Fruit fly (Drosophila melanogaster) whole organism, embryonic: ENCODE measurements around the gene CG2147.

Experiments
- Aef1 ChIP-seq: fragments of 200-800 bp; sonication (Bioruptor generic); IDR thresholded peaks from 3 replicates; pipeline ENCODE4 v1.3.6; 2022; ENCODE audit warnings: missing biosample characterization, missing genetic modification characterization
- Atf3 ChIP-seq: fragments of 200-800 bp; sonication (Bioruptor generic); optimal IDR thresholded peaks from 3 replicates; lab custom pipeline; 2016; ENCODE audit warnings: missing biosample characterization, missing genetic modification characterization
- CG10431 ChIP-seq: fragments of 200-800 bp; sonication (Bioruptor generic); optimal IDR thresholded peaks from 3 replicates; lab custom pipeline; 2018; ENCODE audit warnings: missing biosample characterization, mild to moderate bottlenecking, missing genetic modification characterization
- CG13296 ChIP-seq: fragments of 200-800 bp; sonication (Bioruptor generic); optimal IDR thresholded peaks from 3 replicates; lab custom pipeline; 2018; ENCODE audit warnings: missing biosample characterization, mild to moderate bottlenecking, missing genetic modification characterization
- CG13894 ChIP-seq: fragments of 200-800 bp; sonication (Bioruptor generic); optimal IDR thresholded peaks from 3 replicates; lab custom pipeline; 2018; ENCODE audit warnings: missing biosample characterization, mild to moderate bottlenecking, missing genetic modification characterization, moderate library complexity
- CG1529 ChIP-seq: fragments of 200-800 bp; sonication (Bioruptor generic); optimal IDR thresholded peaks from 3 replicates; lab custom pipeline; 2018; ENCODE audit warnings: missing biosample characterization, missing genetic modification characterization
- CG15514 ChIP-seq: fragments of 200-800 bp; sonication (Bioruptor generic); optimal IDR thresholded peaks from 3 replicates; lab custom pipeline; 2017; ENCODE audit warnings: missing biosample characterization, missing genetic modification characterization, mild to moderate bottlenecking, moderate library complexity, missing genetic modification reagents
- CG17186 ChIP-seq: fragments of 200-800 bp; sonication (Bioruptor generic); optimal IDR thresholded peaks from 3 replicates; lab custom pipeline; 2017; ENCODE audit warnings: missing biosample characterization, missing genetic modification reagents, missing genetic modification characterization
- CG17361 ChIP-seq: fragments of 200-800 bp; sonication (Bioruptor generic); IDR thresholded peaks from 3 replicates; pipeline ENCODE4 v1.3.6; 2022; ENCODE audit warnings: missing biosample characterization, missing genetic modification characterization
- CG17802 ChIP-seq: fragments of 200-800 bp; sonication (Bioruptor generic); optimal IDR thresholded peaks from 2 replicates; lab custom pipeline; 2018; ENCODE audit warnings: missing biosample characterization, mild to moderate bottlenecking, missing genetic modification characterization, moderate library complexity
- CG17912 ChIP-seq: fragments of 200-800 bp; sonication (Bioruptor generic); optimal IDR thresholded peaks from 2 replicates; lab custom pipeline; 2018; ENCODE audit warnings: missing biosample characterization, mild to moderate bottlenecking, missing genetic modification characterization
- CG18619 ChIP-seq: fragments of 200-800 bp; sonication (Bioruptor generic); optimal IDR thresholded peaks from 3 replicates; lab custom pipeline; 2017; ENCODE audit warnings: missing biosample characterization, mild to moderate bottlenecking, missing genetic modification characterization
- CG18764 ChIP-seq: fragments of 200-800 bp; sonication (Bioruptor generic); optimal IDR thresholded peaks from 3 replicates; lab custom pipeline; 2016; ENCODE audit warnings: missing biosample characterization, missing genetic modification characterization
- CG2129 ChIP-seq: fragments of 200-800 bp; sonication (Bioruptor generic); IDR thresholded peaks from 2 replicates; pipeline ENCODE4 v1.3.6; 2022; ENCODE audit warnings: missing biosample characterization, missing genetic modification characterization; ENCODE audit not compliant: partially characterized antibody
- CG30431 ChIP-seq: fragments of 200-800 bp; sonication (Bioruptor generic); optimal IDR thresholded peaks from 2 replicates; lab custom pipeline; 2017; ENCODE audit warnings: missing biosample characterization, missing genetic modification characterization
- CG4328 ChIP-seq: fragments of 200-800 bp; sonication (Bioruptor generic); optimal IDR thresholded peaks from 3 replicates; lab custom pipeline; 2017; ENCODE audit warnings: missing biosample characterization, missing genetic modification reagents, missing genetic modification characterization
- CG4820 ChIP-seq: fragments of 200-800 bp; sonication (Bioruptor generic); optimal IDR thresholded peaks from 3 replicates; lab custom pipeline; 2016; ENCODE audit warnings: missing biosample characterization, missing genetic modification characterization
- CG6689 ChIP-seq: fragments of 200-800 bp; sonication (Bioruptor generic); IDR thresholded peaks from 2 replicates; pipeline ENCODE4 v1.3.6; 2022; ENCODE audit warnings: missing biosample characterization, missing genetic modification characterization
- CG7556 ChIP-seq: fragments of 200-800 bp; sonication (Bioruptor generic); optimal IDR thresholded peaks from 2 replicates; lab custom pipeline; 2017; ENCODE audit warnings: missing biosample characterization, mild to moderate bottlenecking, missing genetic modification characterization
- CG7745 ChIP-seq: fragments of 200-800 bp; sonication (Bioruptor generic); optimal IDR thresholded peaks from 2 replicates; lab custom pipeline; 2018; ENCODE audit warnings: missing biosample characterization, mild to moderate bottlenecking, missing genetic modification characterization, moderate library complexity
- CG7963 ChIP-seq: fragments of 200-800 bp; sonication (Bioruptor generic); IDR thresholded peaks from 3 replicates; pipeline ENCODE4 v1.3.6; 2022; ENCODE audit warnings: missing biosample characterization, missing genetic modification characterization; ENCODE audit not compliant: partially characterized antibody
- Dfd ChIP-seq, 2 experiments: fragments of >200 bp; optimal IDR thresholded peaks; 2 replicates each; lab custom pipeline; 2017; ENCODE audit warnings: missing biosample characterization in 2 of 2, missing genetic modification characterization in 2 of 2
- Dip3 ChIP-seq: fragments of 200-800 bp; sonication (Bioruptor generic); optimal IDR thresholded peaks from 3 replicates; lab custom pipeline; 2016; ENCODE audit warnings: missing biosample characterization, missing genetic modification characterization
- Elba2 ChIP-seq: fragments of 200-800 bp; sonication (Bioruptor generic); optimal IDR thresholded peaks from 3 replicates; lab custom pipeline; 2016; ENCODE audit warnings: missing biosample characterization, missing genetic modification characterization
- Ets65A ChIP-seq: fragments of 200-800 bp; sonication (Bioruptor generic); peaks from one replicate; lab custom pipeline; 2016; ENCODE audit warnings: missing biosample characterization, missing genetic modification characterization
- Hr51 ChIP-seq, 2 experiments: fragments of 200-800 bp; sonication (Bioruptor generic); optimal IDR thresholded peaks; 2 replicates in 1 of 2; 3 replicates in 1 of 2; lab custom pipeline; 2016 to 2018; ENCODE audit warnings: missing biosample characterization in 2 of 2, missing genetic modification characterization in 2 of 2, mild to moderate bottlenecking in 1 of 2, moderate library complexity in 1 of 2
- Hsf ChIP-seq: fragments of 200-800 bp; sonication (Bioruptor generic); optimal IDR thresholded peaks from 3 replicates; lab custom pipeline; 2016; ENCODE audit warnings: missing biosample characterization, missing genetic modification characterization
- Neu2 ChIP-seq: fragments of 200-800 bp; sonication (Bioruptor generic); optimal IDR thresholded peaks from 3 replicates; lab custom pipeline; 2016; ENCODE audit warnings: missing biosample characterization, missing genetic modification characterization, borderline replicate concordance
- bbx ChIP-seq: fragments of 200-800 bp; sonication (Bioruptor generic); IDR thresholded peaks from 2 replicates; pipeline ENCODE4 v1.3.6; 2022; ENCODE audit warnings: missing biosample characterization, missing genetic modification characterization; ENCODE audit not compliant: partially characterized antibody
- btn ChIP-seq: fragments of 200-800 bp; sonication (Bioruptor generic); optimal IDR thresholded peaks from 2 replicates; lab custom pipeline; 2016; ENCODE audit warnings: missing biosample characterization, missing genetic modification characterization
- chn ChIP-seq: fragments of 200-800 bp; sonication (Bioruptor generic); optimal IDR thresholded peaks from 2 replicates; lab custom pipeline; 2016; ENCODE audit warnings: missing biosample characterization, missing genetic modification characterization
- crc ChIP-seq: fragments of 200-800 bp; sonication (Bioruptor generic); optimal IDR thresholded peaks from 2 replicates; lab custom pipeline; 2016; ENCODE audit warnings: missing biosample characterization, missing genetic modification characterization
- crol ChIP-seq: fragments of 200-800 bp; sonication (Bioruptor generic); IDR thresholded peaks from 2 replicates; pipeline ENCODE4 v1.3.6; 2022; ENCODE audit warnings: missing biosample characterization, missing genetic modification characterization
- ems ChIP-seq: fragments of 200-800 bp; sonication (Bioruptor generic); optimal IDR thresholded peaks from 3 replicates; lab custom pipeline; 2016; ENCODE audit warnings: missing biosample characterization, missing genetic modification characterization
- fd64A ChIP-seq: fragments of 200-800 bp; sonication (Bioruptor generic); optimal IDR thresholded peaks from 3 replicates; lab custom pipeline; 2018; ENCODE audit warnings: missing biosample characterization, mild to moderate bottlenecking, missing genetic modification characterization
- fu2 ChIP-seq: fragments of 200-800 bp; sonication (Bioruptor generic); optimal IDR thresholded peaks from 2 replicates; lab custom pipeline; 2016; ENCODE audit warnings: missing biosample characterization, missing genetic modification characterization
- ham ChIP-seq: fragments of 200-800 bp; sonication (Bioruptor generic); IDR thresholded peaks from 2 replicates; pipeline ENCODE4 v1.3.6; 2022; ENCODE audit warnings: missing biosample characterization, missing genetic modification characterization
- jing ChIP-seq: fragments of 200-800 bp; sonication (Bioruptor generic); optimal IDR thresholded peaks from 2 replicates; lab custom pipeline; 2018; ENCODE audit warnings: missing biosample characterization, mild to moderate bottlenecking, missing genetic modification characterization
- klu ChIP-seq: fragments of 200-800 bp; sonication (Bioruptor generic); IDR thresholded peaks from 2 replicates; pipeline ENCODE4 v1.3.6; 2022; ENCODE audit warnings: missing biosample characterization, missing genetic modification characterization
- luna ChIP-seq: fragments of 200-800 bp; sonication (Bioruptor generic); optimal IDR thresholded peaks from 2 replicates; lab custom pipeline; 2016; ENCODE audit warnings: missing biosample characterization, missing genetic modification characterization
- mld ChIP-seq: fragments of 200-800 bp; sonication (Bioruptor generic); IDR thresholded peaks from 3 replicates; pipeline ENCODE4 v1.3.6; 2022; ENCODE audit warnings: missing biosample characterization, missing genetic modification characterization; ENCODE audit not compliant: partially characterized antibody
- oc ChIP-seq: fragments of 200-800 bp; sonication (Bioruptor generic); optimal IDR thresholded peaks from 2 replicates; lab custom pipeline; 2018; ENCODE audit warnings: missing biosample characterization, mild to moderate bottlenecking, missing genetic modification characterization, moderate library complexity
- pb ChIP-seq: fragments of 200-800 bp; sonication (Bioruptor generic); optimal IDR thresholded peaks from 3 replicates; lab custom pipeline; 2016; ENCODE audit warnings: missing biosample characterization, missing genetic modification characterization
- pho ChIP-seq: fragments of 200-800 bp; sonication (Bioruptor generic); optimal IDR thresholded peaks from 2 replicates; lab custom pipeline; 2016; ENCODE audit warnings: missing biosample characterization, missing genetic modification characterization
- repo ChIP-seq: fragments of 200-800 bp; sonication (Bioruptor generic); optimal IDR thresholded peaks from 2 replicates; lab custom pipeline; 2016; ENCODE audit warnings: missing biosample characterization, missing genetic modification characterization
- stc ChIP-seq: fragments of 200-800 bp; sonication (Bioruptor generic); IDR thresholded peaks from 2 replicates; pipeline ENCODE4 v1.3.6; 2022; ENCODE audit warnings: missing biosample characterization, missing genetic modification characterization
- tgo ChIP-seq: fragments of 200-800 bp; sonication (Bioruptor generic); IDR thresholded peaks from 3 replicates; pipeline ENCODE4 v1.3.6; 2022; ENCODE audit warnings: missing biosample characterization, missing genetic modification characterization
- ttk ChIP-seq: fragments of 200-800 bp; sonication (Bioruptor generic); IDR thresholded peaks from 2 replicates; pipeline ENCODE4 v2.1.2; 2022; ENCODE audit warnings: missing biosample characterization, missing genetic modification characterization
- wdn ChIP-seq: fragments of 200-800 bp; sonication (Bioruptor generic); IDR thresholded peaks from 2 replicates; pipeline ENCODE4 v1.3.6; 2022; ENCODE audit warnings: missing biosample characterization, missing genetic modification characterization
- zfh1 ChIP-seq: fragments of 200-800 bp; sonication (Bioruptor generic); IDR thresholded peaks from 3 replicates; pipeline ENCODE4 v1.3.6; 2022; ENCODE audit warnings: missing biosample characterization, missing genetic modification characterization

Gene CG2147

DNA sequence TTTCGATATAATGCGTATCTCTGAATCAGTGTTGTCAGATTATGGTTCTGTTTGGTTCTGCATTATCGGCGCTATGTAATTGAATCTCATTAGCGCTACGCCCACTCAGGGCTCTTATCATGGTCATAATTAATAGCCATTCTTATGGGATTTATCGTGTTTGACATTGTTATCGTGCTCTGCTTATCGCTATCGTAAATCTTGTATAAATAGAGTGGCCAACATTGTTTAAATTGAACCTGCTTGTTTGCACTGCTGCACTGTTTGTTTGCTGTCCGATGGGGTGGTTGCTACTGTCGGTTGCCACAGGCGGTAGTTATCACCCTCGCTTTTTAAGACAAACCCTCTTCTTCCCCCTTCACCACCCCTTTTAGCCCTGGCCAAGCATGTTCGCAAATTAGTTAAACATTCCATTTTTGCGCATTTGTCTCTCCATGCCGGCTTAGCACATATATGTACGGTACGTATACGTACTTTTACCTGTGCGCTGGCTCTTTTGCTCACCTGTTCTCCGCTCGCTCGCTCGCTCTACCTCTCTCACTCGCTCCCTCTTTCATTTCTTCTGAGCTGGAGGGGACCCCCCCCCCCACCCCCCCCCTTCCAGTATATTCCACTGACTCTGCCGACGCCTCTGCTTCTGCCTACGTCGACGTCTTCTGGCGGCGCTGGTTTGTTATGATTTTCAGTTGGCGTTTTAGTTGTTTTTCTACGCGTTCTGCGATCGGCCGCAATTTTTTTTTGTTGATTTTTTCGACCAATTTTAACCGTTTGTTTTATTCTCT, 10.4 kb upstream of the CG2147 start (continued):
- TF ChIP-seq crol (peak; percentile 98), pb (GFP tag; lab: Kevin White, UChicago) (no peak), oc (peak; percentile 46), CG15514 (GFP tag; lab: Kevin White, UChicago) (peak; percentile 39), ttk (GFP tag; lab: Robert Waterston, UW) (no peak; the same call in 1 of the 2 replicates), CG1529 (GFP tag; lab: Kevin White, UChicago) (peak; percentile 45), Aef1 (GFP tag; lab: Robert Waterston, UW) (no peak), stc (GFP tag; lab: Robert Waterston, UW) (peak; percentile 58; the same call in 1 of the 2 replicates), pho (GFP tag; lab: Kevin White, UChicago) (peak; percentile 25), CG10431 (peak; percentile 23), mld (no peak), CG17186 (GFP tag; lab: Kevin White, UChicago) (peak; percentile 27), crc (GFP tag; lab: Kevin White, UChicago) (peak; percentile 13), zfh1 (GFP tag; lab: Robert Waterston, UW) (0 out of 3 replicates have a peak, but pooled peaks have one; percentile 32), CG30431 (peak; percentile 34), ham (GFP tag; lab: Robert Waterston, UW) (no peak), CG13296 (peak; percentile 74), btn (GFP tag; lab: Kevin White, UChicago) (peak; percentile 61), CG4820 (GFP tag; lab: Kevin White, UChicago) (peak; percentile 13), luna (GFP tag; lab: Kevin White, UChicago) (no peak), CG17912 (GFP tag; lab: Kevin White, UChicago) (no peak), Neu2 (GFP tag; lab: Kevin White, UChicago) (no peak), Atf3 (GFP tag; lab: Kevin White, UChicago) (no peak), Hsf (peak; percentile 6), CG7745 (tag; lab: Kevin White, UChicago) (peak; percentile 39), CG2129 (GFP tag; lab: Robert Waterston, UW) (no peak), Ets65A (GFP tag; lab: Kevin White, UChicago) (no peak), Hr51 (GFP tag; optimal IDR thresholded peaks at IDR 0.05; lab: Kevin White, UChicago) (no peak), CG6689 (GFP tag; lab: Robert Waterston, UW) (0 out of 2 replicates have a peak, but pooled peaks have one; percentile 39), ems (no peak), chn (GFP tag; lab: Kevin White, UChicago) (no peak), repo (GFP tag; lab: Kevin White, UChicago) (peak; percentile 26), Dfd (GFP tag; optimal IDR thresholded peaks at IDR 0.05; lab: Kevin White, UChicago) (no peak), CG18619 (GFP tag; lab: Kevin White, UChicago) (peak; percentile 49), bbx (no peak), CG17361 (GFP tag; lab: Robert Waterston, UW) (0 out of 3 replicates have a peak, but pooled peaks have one; percentile 16), CG18764 (peak; percentile 13), tgo (GFP tag; lab: Robert Waterston, UW) (no peak), CG4328 (GFP tag; lab: Kevin White, UChicago) (peak; percentile 55), Elba2 (GFP tag; lab: Kevin White, UChicago) (no peak), fd64A (GFP tag; lab: Kevin White, UChicago) (peak; percentile 81), CG13894 (tag; lab: Kevin White, UChicago) (no peak), Dip3 (no peak), klu (GFP tag; lab: Robert Waterston, UW) (no peak), fu2 (GFP tag; lab: Kevin White, UChicago) (no peak), CG17802 (tag; lab: Kevin White, UChicago) (peak; percentile 8), CG7963 (GFP tag; lab: Robert Waterston, UW) (no peak), jing (GFP tag; lab: Kevin White, UChicago) (no peak), wdn (no peak), CG7556 (GFP tag; lab: Kevin White, UChicago) (peak; percentile 47)
